Worm (Caenorhabditis elegans) whole organism, midembryonic: Measurements from ENCODE around the gene str-135.

Source experiments
- T22C8.4 ChIP-seq: fragments of 200-800 bp; sonication (Bioruptor generic); IDR thresholded peaks from 2 replicates; pipeline ENCODE4 v1.3.6; 2022; ENCODE audit warnings: missing genetic modification characterization, missing compliant biosample characterization
- cog-1 ChIP-seq: sonication (generic microtip); optimal IDR thresholded peaks from 2 replicates; lab custom pipeline; 2016; ENCODE audit warnings: missing genetic modification characterization, missing compliant biosample characterization
- flt-1 ChIP-seq: fragments of 200-800 bp; sonication (Bioruptor generic); IDR thresholded peaks from 2 replicates; pipeline ENCODE4 v1.3.6; 2022; ENCODE audit warnings: missing genetic modification characterization, missing compliant biosample characterization
- klf-2 ChIP-seq: fragments of 200-800 bp; sonication (Bioruptor generic); conservative IDR thresholded peaks from 2 replicates; pipeline ENCODE4 v1.3.6; 2022; ENCODE audit warnings: missing genetic modification reagents, missing genetic modification characterization, missing compliant biosample characterization
- med-1 ChIP-seq: sonication (generic microtip); optimal IDR thresholded peaks from 2 replicates; lab custom pipeline; 2017; ENCODE audit warnings: missing genetic modification characterization, mild to moderate bottlenecking, missing compliant biosample characterization, antibody characterized with exemption, missing genetic modification reagents; ENCODE audit not compliant: insufficient read depth
- ref-1 ChIP-seq: fragments of 200-800 bp; sonication (Bioruptor generic); conservative IDR thresholded peaks from 2 replicates; pipeline ENCODE4 v1.3.6; 2022; ENCODE audit warnings: missing genetic modification reagents, missing genetic modification characterization, missing compliant biosample characterization
- tab-1 ChIP-seq: fragments of 200-800 bp; sonication (Bioruptor generic); IDR thresholded peaks from 2 replicates; pipeline ENCODE4 v1.3.6; 2022; ENCODE audit warnings: missing genetic modification characterization, missing compliant biosample characterization
- ztf-23 ChIP-seq: fragments of 200-800 bp; sonication (Bioruptor generic); IDR thresholded peaks from 2 replicates; pipeline ENCODE4 v1.3.6; 2022; ENCODE audit warnings: missing genetic modification reagents, missing genetic modification characterization, missing compliant biosample characterization
- ztf-29 ChIP-seq: fragments of 200-800 bp; sonication (Bioruptor generic); IDR thresholded peaks from 2 replicates; pipeline ENCODE4 v1.3.6; 2022; ENCODE audit warnings: missing genetic modification reagents, missing genetic modification characterization, missing compliant biosample characterization

Gene str-135

DNA sequence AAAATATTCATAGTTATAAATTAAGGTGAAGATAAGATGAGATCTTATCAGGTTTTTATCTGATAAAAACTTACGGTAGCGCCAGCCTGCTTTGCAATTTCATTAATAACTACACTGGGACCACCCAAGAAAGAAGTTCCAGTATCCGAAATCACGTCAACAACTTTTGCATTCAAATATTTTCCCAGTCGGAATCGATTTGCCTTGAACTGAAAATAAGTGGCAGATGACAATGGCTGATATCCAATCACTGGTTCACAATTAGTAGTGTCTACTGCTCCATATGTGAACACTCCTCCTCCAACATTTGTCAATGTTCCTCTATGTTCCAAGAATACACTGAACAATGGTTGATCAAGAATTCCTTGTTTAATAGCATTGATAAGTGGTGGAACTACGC lies 14.4 kb downstream of the str-135 start, which contains the start of gene F21F8.5:
F21F8.5 (minus strand) TSS at position 101 of the 400 bp plus-strand sequence.
- TF ChIP-seq ref-1 (GFP tag; lab: Robert Waterston, UW) (no peak), T22C8.4 (GFP tag; lab: Robert Waterston, UW) (no peak), tab-1 (GFP tag; lab: Robert Waterston, UW) (no peak), flt-1 (GFP tag; lab: Robert Waterston, UW) (no peak), med-1 (GFP tag; lab: Kevin White, UChicago) (no peak), ztf-29 (GFP tag; lab: Robert Waterston, UW) (no peak), ztf-23 (GFP tag; lab: Robert Waterston, UW) (no peak), cog-1 (tag; lab: Kevin White, UChicago) (no peak), klf-2 (no peak)

DNA sequence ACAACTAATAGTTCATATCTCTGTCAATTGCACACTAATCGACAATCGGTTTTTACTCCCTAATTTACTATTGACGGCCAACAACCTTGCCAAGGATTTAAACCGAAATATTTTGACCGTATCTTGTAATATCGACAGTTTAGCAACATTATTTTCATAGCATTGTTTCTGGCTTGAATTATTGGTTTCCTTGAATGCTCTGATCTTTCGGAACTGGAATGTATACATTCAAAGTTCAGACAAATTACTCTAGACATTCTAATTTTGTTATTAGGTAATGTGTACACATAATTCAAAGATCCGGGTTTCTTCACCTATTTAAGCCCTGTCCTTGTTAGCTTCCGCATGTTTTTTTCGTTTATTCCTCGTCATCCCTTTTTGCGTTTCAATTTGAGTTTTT lies 16.7 kb downstream of the str-135 start, which contains the start of gene C16D9.9:
C16D9.9 (plus strand) TSS at position 301 of the 400 bp plus-strand sequence.
- TF ChIP-seq klf-2 (no peak), ztf-23 (GFP tag; lab: Robert Waterston, UW) (no peak), flt-1 (GFP tag; lab: Robert Waterston, UW) (no peak), med-1 (GFP tag; lab: Kevin White, UChicago) (no peak), tab-1 (GFP tag; lab: Robert Waterston, UW) (no peak), ztf-29 (GFP tag; lab: Robert Waterston, UW) (no peak), cog-1 (tag; lab: Kevin White, UChicago) (no peak), T22C8.4 (GFP tag; lab: Robert Waterston, UW) (no peak), ref-1 (GFP tag; lab: Robert Waterston, UW) (no peak)

DNA sequence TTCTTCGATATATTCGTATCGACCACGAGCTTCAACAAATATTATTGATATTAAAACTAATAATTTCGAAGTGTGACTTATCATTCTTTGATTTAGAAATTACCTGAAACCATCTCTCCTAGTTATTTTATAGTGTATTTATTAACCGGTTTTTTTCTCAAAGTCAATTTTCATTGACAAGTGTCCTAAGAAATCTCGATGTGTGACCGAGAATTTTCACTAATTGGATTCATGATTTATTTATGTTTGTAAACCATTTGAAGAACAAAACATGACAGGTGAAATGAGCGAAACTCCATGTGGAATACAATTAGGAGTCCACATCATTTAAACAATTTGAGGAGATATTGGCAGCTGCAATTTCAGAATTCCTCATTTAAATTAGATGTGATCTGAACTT lies 17.2 kb downstream of the str-135 start, which contains the start of gene C16D9.8:
C16D9.8 (minus strand) TSS at position 101 of the 400 bp plus-strand sequence.
- TF ChIP-seq klf-2 (no peak), tab-1 (GFP tag; lab: Robert Waterston, UW) (no peak), flt-1 (GFP tag; lab: Robert Waterston, UW) (no peak), med-1 (GFP tag; lab: Kevin White, UChicago) (no peak), ref-1 (GFP tag; lab: Robert Waterston, UW) (no peak), T22C8.4 (GFP tag; lab: Robert Waterston, UW) (no peak), cog-1 (tag; lab: Kevin White, UChicago) (no peak), ztf-29 (GFP tag; lab: Robert Waterston, UW) (no peak), ztf-23 (GFP tag; lab: Robert Waterston, UW) (no peak)

DNA sequence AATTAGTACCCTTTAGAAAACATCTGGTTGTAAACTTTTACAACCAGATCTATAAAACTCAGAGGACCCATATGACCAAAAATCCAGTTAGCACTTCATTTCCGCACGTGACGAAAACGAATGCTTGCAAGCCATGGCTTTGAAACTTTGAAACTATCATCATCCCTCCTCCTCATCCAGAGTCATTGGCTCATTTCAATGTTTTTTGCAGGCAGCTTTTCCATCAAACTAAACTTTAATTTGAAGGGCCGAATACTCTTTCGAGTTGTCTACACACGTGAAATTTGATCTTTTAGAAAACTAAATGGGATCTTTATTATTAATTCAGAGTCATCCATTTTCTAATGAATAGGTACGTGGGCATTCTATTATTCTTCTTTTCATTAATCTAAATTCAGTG lies 18.5 kb downstream of the str-135 start:
- TF ChIP-seq cog-1 (tag; lab: Kevin White, UChicago) = no peak
- TF ChIP-seq ztf-29 (GFP tag; lab: Robert Waterston, UW) = no peak
- TF ChIP-seq klf-2 = no peak
- TF ChIP-seq ref-1 (GFP tag; lab: Robert Waterston, UW) = no peak
- TF ChIP-seq T22C8.4 (GFP tag; lab: Robert Waterston, UW) = no peak
- no peak for TF ChIP-seq med-1 (GFP tag; lab: Kevin White, UChicago)

DNA sequence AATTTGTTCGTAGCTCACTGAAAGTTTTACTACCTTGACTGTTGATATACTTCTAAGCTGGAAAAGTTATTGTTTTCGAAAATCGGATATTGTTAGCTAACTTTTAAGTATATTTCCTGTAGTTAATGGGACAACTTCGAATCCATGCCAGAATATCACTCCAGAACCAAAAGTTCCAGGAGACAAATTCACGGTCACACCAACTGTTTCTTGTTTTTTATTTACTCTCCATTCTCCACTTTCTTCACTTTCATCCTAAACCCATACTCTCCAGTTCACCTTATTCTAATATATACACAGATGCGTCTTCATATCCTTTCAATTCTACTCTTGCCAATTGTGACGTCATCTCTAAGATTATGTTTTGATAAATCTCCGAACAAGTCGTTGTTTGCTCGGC lies 21.7 kb downstream of the str-135 start, which contains the start of gene C16D9.1:
C16D9.1 (plus strand) TSS at position 301 of the 400 bp plus-strand sequence.
- TF ChIP-seq tab-1 (GFP tag; lab: Robert Waterston, UW) = no peak
- TF ChIP-seq flt-1 (GFP tag; lab: Robert Waterston, UW) = no peak
- TF ChIP-seq klf-2 = no peak
- no peak for TF ChIP-seq cog-1 (tag; lab: Kevin White, UChicago)
- TF ChIP-seq med-1 (GFP tag; lab: Kevin White, UChicago) = no peak
- no peak for TF ChIP-seq ref-1 (GFP tag; lab: Robert Waterston, UW)
- no peak for TF ChIP-seq T22C8.4 (GFP tag; lab: Robert Waterston, UW)

DNA sequence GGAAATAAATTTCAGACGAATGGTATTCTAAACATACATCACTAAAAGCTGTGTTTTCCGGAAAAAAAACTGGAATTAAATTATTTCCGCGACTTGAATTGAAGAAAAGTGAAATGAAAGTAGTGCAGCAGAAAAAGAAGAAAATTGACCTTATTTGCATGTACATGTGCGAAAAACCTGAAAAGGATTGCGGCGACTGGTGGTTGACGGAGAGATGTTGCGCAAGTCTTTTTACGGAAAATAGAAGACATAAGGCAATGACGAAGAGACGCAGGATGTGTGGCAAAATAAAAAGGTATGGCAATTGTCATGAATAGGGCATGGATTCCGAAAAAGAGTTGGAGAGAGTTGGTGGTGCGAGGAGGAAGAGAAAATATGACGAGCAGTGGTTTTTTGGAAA lies 25.7 kb downstream of the str-135 start:
- no peak for TF ChIP-seq ztf-29 (GFP tag; lab: Robert Waterston, UW)
- no peak for TF ChIP-seq flt-1 (GFP tag; lab: Robert Waterston, UW)
- TF ChIP-seq T22C8.4 (GFP tag; lab: Robert Waterston, UW) = no peak
- TF ChIP-seq med-1 (GFP tag; lab: Kevin White, UChicago) = no peak
- no peak for TF ChIP-seq klf-2
- no peak for TF ChIP-seq cog-1 (tag; lab: Kevin White, UChicago)
- TF ChIP-seq ref-1 (GFP tag; lab: Robert Waterston, UW) = no peak
- no peak for TF ChIP-seq tab-1 (GFP tag; lab: Robert Waterston, UW)
- TF ChIP-seq ztf-23 (GFP tag; lab: Robert Waterston, UW) = no peak

DNA sequence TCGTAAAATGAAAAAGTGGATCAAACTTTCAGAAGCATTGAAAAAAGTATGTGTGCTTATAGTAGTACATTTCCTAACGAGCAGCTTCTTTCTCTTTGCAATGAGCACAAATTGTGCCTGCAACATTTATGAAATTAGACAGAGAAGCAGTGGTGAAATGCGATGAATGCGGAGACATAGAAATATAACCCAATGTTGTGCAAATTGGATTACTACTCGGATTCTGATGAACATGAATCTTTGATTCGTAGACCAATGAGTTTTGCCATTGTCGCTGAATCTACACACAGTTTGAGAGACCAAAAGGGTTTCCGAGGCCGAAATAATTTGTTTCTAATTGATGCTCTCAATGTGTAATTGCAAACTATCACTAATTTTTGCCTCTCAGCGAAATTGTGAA lies 26.7 kb downstream of the str-135 start:
- TF ChIP-seq flt-1 (GFP tag; lab: Robert Waterston, UW) (no peak), med-1 (GFP tag; lab: Kevin White, UChicago) (no peak)

DNA sequence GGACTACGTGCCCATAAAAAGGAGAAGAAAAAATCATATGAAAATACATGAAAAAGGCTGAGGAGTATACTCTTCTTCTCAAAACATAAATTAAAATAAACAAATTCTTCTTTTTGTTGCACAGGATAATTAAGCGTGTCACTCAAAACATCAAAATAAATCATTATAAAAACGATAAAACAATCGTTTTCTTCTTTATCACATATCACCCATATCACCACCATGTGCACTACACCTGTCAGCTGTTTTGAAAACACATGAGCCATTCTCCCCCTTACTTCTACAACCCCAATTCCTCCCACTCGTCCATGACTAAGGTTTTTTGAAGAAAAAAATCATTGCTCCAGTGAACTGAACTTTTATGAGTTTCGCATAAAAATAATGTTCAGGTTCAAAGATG lies 28.1 kb downstream of the str-135 start:
- TF ChIP-seq ztf-29 (GFP tag; lab: Robert Waterston, UW) (no peak), tab-1 (GFP tag; lab: Robert Waterston, UW) (no peak), klf-2 (no peak), ref-1 (GFP tag; lab: Robert Waterston, UW) (no peak), ztf-23 (GFP tag; lab: Robert Waterston, UW) (no peak), cog-1 (tag; lab: Kevin White, UChicago) (no peak), med-1 (GFP tag; lab: Kevin White, UChicago) (no peak), T22C8.4 (GFP tag; lab: Robert Waterston, UW) (no peak), flt-1 (GFP tag; lab: Robert Waterston, UW) (no peak)

DNA sequence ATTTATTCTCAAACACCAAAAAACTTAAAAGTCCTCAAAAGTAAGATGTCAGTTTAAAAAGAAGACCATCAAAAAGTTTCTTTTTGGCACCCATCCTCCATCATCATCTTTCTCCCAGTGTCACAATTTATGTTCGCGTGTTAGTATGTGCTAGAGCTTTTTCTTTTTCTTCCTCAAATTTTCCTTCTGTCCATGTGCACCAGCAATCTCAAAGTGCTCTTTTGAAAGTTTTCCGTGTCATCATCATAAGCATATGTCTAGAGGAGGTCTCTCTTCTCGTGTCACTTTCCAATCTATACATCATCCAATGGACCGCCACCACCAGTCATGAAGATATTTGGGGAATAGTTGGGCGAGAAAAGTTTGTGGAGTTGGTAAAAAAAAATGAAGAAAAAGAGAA lies 29.6 kb downstream of the str-135 start:
- TF ChIP-seq med-1 (GFP tag; lab: Kevin White, UChicago) = no peak
- TF ChIP-seq klf-2 = no peak
- TF ChIP-seq tab-1 (GFP tag; lab: Robert Waterston, UW) = no peak
- no peak for TF ChIP-seq flt-1 (GFP tag; lab: Robert Waterston, UW)
- no peak for TF ChIP-seq ztf-29 (GFP tag; lab: Robert Waterston, UW)
- TF ChIP-seq cog-1 (tag; lab: Kevin White, UChicago) = no peak
- no peak for TF ChIP-seq T22C8.4 (GFP tag; lab: Robert Waterston, UW)
- no peak for TF ChIP-seq ref-1 (GFP tag; lab: Robert Waterston, UW)
- no peak for TF ChIP-seq ztf-23 (GFP tag; lab: Robert Waterston, UW)
